Fruit fly (Drosophila melanogaster) whole organism: Measurements from ENCODE around the gene CG44153.

ENCODE experiments used
- CG8478 ChIP-seq: fragments of >200 bp; optimal IDR thresholded peaks from 2 replicates; lab custom pipeline; 2018; ENCODE audit warnings: inconsistent platforms
- Dll ChIP-seq: fragments of >200 bp; optimal IDR thresholded peaks from 2 replicates; lab custom pipeline; 2017
- EcR ChIP-seq, 2 experiments: fragments of >200 bp; optimal IDR thresholded peaks; 2 replicates each; lab custom pipeline; 2017; ENCODE audit warnings: missing biosample characterization in 2 of 2, missing genetic modification characterization in 2 of 2, missing genetic modification reagents in 2 of 2
- pan ChIP-seq: fragments of >200 bp; optimal IDR thresholded peaks from 2 replicates; lab custom pipeline; 2017
- usp ChIP-seq: fragments of >200 bp; optimal IDR thresholded peaks from 2 replicates; lab custom pipeline; 2017; ENCODE audit warnings: missing biosample characterization, missing genetic modification characterization, mixed read lengths

- TF ChIP-seq Dll: no peak
- TF ChIP-seq pan: no peak
- no peak for TF ChIP-seq usp (GFP tag; lab: Kevin White, UChicago)
- no peak for TF ChIP-seq EcR (GFP tag; optimal IDR thresholded peaks at IDR 0.05; lab: Kevin White, UChicago)
- TF ChIP-seq CG8478 (lab: Kevin White, UChicago): no peak
Measured at dm6 chr2L:10143334-10143733, 36.7 kb downstream of the CG44153 start.
